Worm (Caenorhabditis elegans): ENCODE results near the gene Y37E11B.10.
"Not testable (repeated sequence)": the region's sequence is repeated elsewhere in the genome, so short reads cannot be mapped to it uniquely, and the experiment has no call there.

DNA sequence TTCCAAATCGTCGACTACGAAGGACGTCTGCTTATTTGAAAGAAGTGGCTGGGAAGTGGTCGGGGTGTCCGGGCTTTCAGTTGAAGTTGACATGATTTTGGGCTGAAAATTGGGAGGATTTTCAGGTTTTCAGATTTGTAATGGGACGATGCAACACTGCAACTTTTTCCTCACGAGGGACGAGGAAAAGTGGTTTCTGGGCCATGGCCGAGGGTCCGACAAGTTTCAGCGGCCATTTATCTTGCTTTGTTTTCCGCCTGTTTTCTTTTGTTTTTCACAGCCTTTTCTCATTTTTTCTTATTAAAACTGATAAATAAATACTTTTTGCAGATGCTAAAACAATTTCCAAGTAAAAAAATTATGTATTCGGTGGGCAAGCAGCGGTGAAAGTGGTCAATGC, 23.5 kb downstream of the Y37E11B.10 start, which contains the start of gene blos-7:
- TF ChIP-seq mdl-1 (tag; optimal IDR thresholded peaks at IDR 0.05); unc-62 (GFP tag; optimal IDR thresholded peaks at IDR 0.05); nhr-11 (tag; optimal IDR thresholded peaks at IDR 0.05); ama-1 (optimal IDR thresholded peaks at IDR 0.05); aly-2 (tag; optimal IDR thresholded peaks at IDR 0.05); lin-39 (tag; optimal IDR thresholded peaks at IDR 0.05): not testable (repeated sequence)
